Worm (Caenorhabditis elegans): ENCODE measurements around the gene tbc-13.

ce11 chrX:12509334-12509944 lies 24.6 kb downstream of the tbc-13 start:
- TF ChIP-seq flt-1 (GFP tag; IDR thresholded peaks at IDR 0.05) (no peak), T22C8.4 (GFP tag; IDR thresholded peaks at IDR 0.05) (no peak), cog-1 (tag; optimal IDR thresholded peaks at IDR 0.05) (no peak), ztf-23 (GFP tag; IDR thresholded peaks at IDR 0.05) (no peak)
